Fruit fly (Drosophila melanogaster): ENCODE data around the gene CG13073.
A peak's percentile ranks its signal among the peaks of the same experiment; 100 is the strongest.

The CG13073 gene

DNA sequence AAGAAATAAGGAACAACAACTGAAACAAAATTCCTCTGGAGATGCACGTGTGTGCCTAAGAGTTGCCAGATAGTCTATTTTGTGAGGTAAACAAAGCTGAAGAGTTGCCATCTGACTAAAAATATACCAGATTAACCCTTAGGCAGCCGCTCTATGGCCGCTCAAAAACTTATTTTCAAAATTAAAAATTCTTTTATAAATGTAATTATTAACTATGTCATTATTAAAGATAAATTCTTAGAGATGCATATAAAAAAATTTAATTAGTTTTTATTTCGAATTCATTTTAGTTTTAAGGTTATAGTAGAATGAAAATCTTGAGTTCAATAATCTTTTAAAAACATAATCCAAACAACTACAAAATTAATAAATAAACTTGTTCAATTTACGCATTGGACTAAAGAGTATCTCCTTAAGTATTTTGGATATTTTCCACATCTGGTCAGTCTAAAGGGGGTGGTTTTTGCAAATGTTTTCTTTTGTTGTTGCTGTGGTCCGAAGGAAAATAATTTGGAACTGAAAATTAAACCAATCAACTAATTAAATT lies 11.6 kb upstream of the CG13073 start, which contains the start of gene Tmx3:
Tmx3 (plus strand) TSS at position 442 of the 547 bp plus-strand sequence.
- peak; percentile 85 for TF ChIP-seq Crg-1 (GFP tag; optimal IDR thresholded peaks at IDR 0.05)
- peak; percentile 52 for TF ChIP-seq ovo (GFP tag; optimal IDR thresholded peaks at IDR 0.05)
- peak; percentile 92 for TF ChIP-seq CG33017 (tag; optimal IDR thresholded peaks at IDR 0.05)
- peak; percentile 81 for TF ChIP-seq CG11617 (GFP tag; optimal IDR thresholded peaks at IDR 0.05)
- peak; percentile 93 for TF ChIP-seq CG7101 (tag; optimal IDR thresholded peaks at IDR 0.05)
- TF ChIP-seq Mnt (GFP tag; optimal IDR thresholded peaks at IDR 0.05) = peak; percentile 98
- TF ChIP-seq tj (GFP tag; optimal IDR thresholded peaks at IDR 0.05) = peak; percentile 54
- TF ChIP-seq bab1 (GFP tag; optimal IDR thresholded peaks at IDR 0.05) = peak; percentile 75
- peak; percentile 62 for TF ChIP-seq CG5204 (GFP tag; optimal IDR thresholded peaks at IDR 0.05)
- peak; percentile 89 for TF ChIP-seq CG14711 (tag; optimal IDR thresholded peaks at IDR 0.05)
- peak; percentile 86 for TF ChIP-seq CG7045 (GFP tag; optimal IDR thresholded peaks at IDR 0.05)
- peak; percentile 70 for TF ChIP-seq toe (GFP tag; optimal IDR thresholded peaks at IDR 0.05)
- TF ChIP-seq pad (GFP tag; optimal IDR thresholded peaks at IDR 0.05) = peak; percentile 58
- peak; percentile 69 for TF ChIP-seq CG1620 (GFP tag; optimal IDR thresholded peaks at IDR 0.05)
- peak; percentile 36 for TF ChIP-seq Clk (GFP tag; optimal IDR thresholded peaks at IDR 0.05)
- TF ChIP-seq Hr96 (GFP tag; optimal IDR thresholded peaks at IDR 0.05) = no peak
- TF ChIP-seq CG12768 (GFP tag; optimal IDR thresholded peaks at IDR 0.05) = peak; percentile 76
- TF ChIP-seq cnc (optimal IDR thresholded peaks at IDR 0.05) = no peak
- TF ChIP-seq kay (GFP tag; ENCODE audit: borderline replicate concordance) = peak; percentile 13
- peak; percentile 43 for TF ChIP-seq cic (GFP tag; optimal IDR thresholded peaks at IDR 0.05)

DNA sequence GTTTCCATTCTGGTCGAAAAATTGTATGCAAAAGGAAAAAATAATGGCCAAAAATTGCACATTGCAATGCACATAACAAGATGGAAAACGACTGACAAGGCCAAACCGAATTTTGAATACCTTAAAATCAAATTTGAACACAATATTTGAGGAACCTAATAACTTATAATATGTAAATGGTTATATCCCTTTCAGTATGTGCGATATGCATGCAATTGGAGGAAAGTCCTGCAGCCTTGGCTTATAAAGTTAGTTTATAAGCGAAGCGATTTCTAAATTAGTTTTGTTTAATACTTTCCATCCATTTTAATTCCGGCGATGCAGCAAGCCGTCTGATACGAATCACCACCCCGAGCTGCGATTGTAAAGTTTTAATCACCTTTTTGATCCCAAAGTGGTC lies 8.1 kb upstream of the CG13073 start:
- TF ChIP-seq CG1620 (GFP tag; optimal IDR thresholded peaks at IDR 0.05) (no peak), ovo (GFP tag; optimal IDR thresholded peaks at IDR 0.05) (no peak), CG33017 (tag; optimal IDR thresholded peaks at IDR 0.05) (no peak), Mnt (GFP tag; optimal IDR thresholded peaks at IDR 0.05) (no peak), Hr96 (GFP tag; optimal IDR thresholded peaks at IDR 0.05) (no peak), tj (GFP tag; optimal IDR thresholded peaks at IDR 0.05) (no peak), Crg-1 (GFP tag; optimal IDR thresholded peaks at IDR 0.05) (no peak), CG5204 (GFP tag; optimal IDR thresholded peaks at IDR 0.05) (no peak), bab1 (GFP tag; optimal IDR thresholded peaks at IDR 0.05) (no peak), CG11617 (GFP tag; optimal IDR thresholded peaks at IDR 0.05) (no peak), cnc (optimal IDR thresholded peaks at IDR 0.05) (no peak)

DNA sequence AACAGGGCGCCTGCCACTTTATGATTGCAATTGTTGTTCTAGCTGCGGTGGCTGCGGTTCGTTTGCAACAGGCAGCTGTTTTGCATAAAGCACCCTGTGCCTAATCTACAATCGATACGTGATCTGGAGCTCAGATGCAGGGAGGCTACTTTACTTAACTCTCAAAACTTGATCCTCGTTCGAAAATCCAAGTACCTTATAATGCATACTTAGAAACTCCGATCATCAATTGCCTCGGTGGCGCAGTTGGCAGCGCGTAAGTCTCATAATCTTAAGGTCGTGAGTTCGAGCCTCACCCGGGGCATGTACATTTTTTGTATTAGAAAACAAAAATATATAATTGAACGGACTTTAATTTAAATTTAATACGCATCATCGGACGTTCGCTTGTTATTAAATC lies 4.7 kb upstream of the CG13073 start:
- TF ChIP-seq Hr96 (GFP tag; optimal IDR thresholded peaks at IDR 0.05) = no peak
- no peak for TF ChIP-seq Crg-1 (GFP tag; optimal IDR thresholded peaks at IDR 0.05)
- TF ChIP-seq ovo (GFP tag; optimal IDR thresholded peaks at IDR 0.05) = no peak
- no peak for TF ChIP-seq CG12768 (GFP tag; optimal IDR thresholded peaks at IDR 0.05)
- TF ChIP-seq Clk (GFP tag; optimal IDR thresholded peaks at IDR 0.05) = no peak
- no peak for TF ChIP-seq kay (GFP tag; ENCODE audit: borderline replicate concordance)
- TF ChIP-seq CG7101 (tag; optimal IDR thresholded peaks at IDR 0.05) = no peak
- TF ChIP-seq CG5204 (GFP tag; optimal IDR thresholded peaks at IDR 0.05) = no peak
- TF ChIP-seq Mnt (GFP tag; optimal IDR thresholded peaks at IDR 0.05) = no peak
- TF ChIP-seq cnc (optimal IDR thresholded peaks at IDR 0.05) = no peak
- TF ChIP-seq CG14711 (tag; optimal IDR thresholded peaks at IDR 0.05) = no peak
- TF ChIP-seq CG1620 (GFP tag; optimal IDR thresholded peaks at IDR 0.05) = no peak
- no peak for TF ChIP-seq bab1 (GFP tag; optimal IDR thresholded peaks at IDR 0.05)
- TF ChIP-seq cic (GFP tag; optimal IDR thresholded peaks at IDR 0.05) = no peak

DNA sequence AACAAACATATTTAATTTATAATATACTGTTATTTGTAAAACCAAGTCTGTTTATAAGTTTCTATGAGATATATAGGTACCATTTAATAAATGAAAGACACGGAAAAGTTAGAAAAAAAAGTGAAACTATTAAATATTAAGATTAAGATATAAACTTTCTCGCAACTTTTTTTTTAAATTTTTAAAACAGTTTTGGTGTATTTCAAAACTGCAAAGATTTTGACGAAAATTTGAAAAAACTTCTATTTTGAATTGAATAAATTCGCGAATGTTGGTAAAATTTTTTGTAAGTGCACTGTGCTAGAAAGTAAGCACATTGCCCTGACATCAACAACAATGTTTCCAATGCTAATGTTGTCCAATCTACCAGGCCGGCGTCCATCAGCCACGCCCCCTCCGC lies 4.2 kb upstream of the CG13073 start:
- TF ChIP-seq cnc (optimal IDR thresholded peaks at IDR 0.05) (no peak), tj (GFP tag; optimal IDR thresholded peaks at IDR 0.05) (no peak), ovo (GFP tag; optimal IDR thresholded peaks at IDR 0.05) (no peak), CG11617 (GFP tag; optimal IDR thresholded peaks at IDR 0.05) (no peak)

DNA sequence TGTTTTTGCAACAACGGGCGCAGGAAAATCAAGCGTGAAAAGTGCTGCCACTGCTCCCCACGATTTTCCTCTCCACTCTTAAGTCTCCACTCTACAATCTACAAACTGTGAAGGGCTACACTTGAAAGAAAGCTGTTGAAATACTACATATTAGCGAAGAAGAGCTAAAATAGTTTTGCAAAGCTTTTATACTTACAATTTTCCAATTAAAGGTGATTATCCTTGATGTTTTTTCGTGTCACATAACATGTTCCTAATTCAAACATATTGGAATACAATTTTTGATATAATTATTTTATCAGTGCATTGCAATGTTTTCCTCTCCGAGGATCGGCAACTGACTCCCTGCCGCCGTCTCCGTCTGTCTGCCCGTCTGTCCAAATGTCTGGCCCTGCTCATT lies 832 bp upstream of the CG13073 start:
- TF ChIP-seq kay (GFP tag; ENCODE audit: borderline replicate concordance) = peak; percentile 39
- no peak for TF ChIP-seq CG12768 (GFP tag; optimal IDR thresholded peaks at IDR 0.05)
- no peak for TF ChIP-seq CG11617 (GFP tag; optimal IDR thresholded peaks at IDR 0.05)
- TF ChIP-seq Crg-1 (GFP tag; optimal IDR thresholded peaks at IDR 0.05) = no peak
- no peak for TF ChIP-seq bab1 (GFP tag; optimal IDR thresholded peaks at IDR 0.05)

DNA sequence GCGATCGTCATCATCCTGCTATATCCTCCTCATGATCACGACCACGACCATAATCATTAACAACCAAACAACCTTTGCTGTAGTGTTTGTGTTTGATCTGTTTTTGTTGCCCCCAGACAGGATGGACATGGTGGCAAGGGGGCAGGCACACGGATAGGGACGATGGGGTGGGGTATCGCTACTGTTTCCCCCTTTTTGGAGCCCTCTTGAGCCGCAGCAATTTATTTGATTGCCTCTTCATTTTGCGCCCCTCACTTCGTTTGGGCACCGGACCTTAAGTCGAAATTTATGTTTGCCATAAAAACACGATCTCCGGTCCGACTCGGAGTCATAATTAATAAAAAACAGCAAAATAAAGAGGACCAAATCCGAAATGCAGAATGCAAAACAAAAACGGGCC lies 1.3 kb downstream of the CG13073 start:
- TF ChIP-seq pad (GFP tag; optimal IDR thresholded peaks at IDR 0.05) = no peak
- TF ChIP-seq CG12768 (GFP tag; optimal IDR thresholded peaks at IDR 0.05) = no peak
- TF ChIP-seq Clk (GFP tag; optimal IDR thresholded peaks at IDR 0.05) = no peak
- no peak for TF ChIP-seq CG14711 (tag; optimal IDR thresholded peaks at IDR 0.05)
- TF ChIP-seq toe (GFP tag; optimal IDR thresholded peaks at IDR 0.05) = no peak
- no peak for TF ChIP-seq CG33017 (tag; optimal IDR thresholded peaks at IDR 0.05)
- no peak for TF ChIP-seq Mnt (GFP tag; optimal IDR thresholded peaks at IDR 0.05)
- no peak for TF ChIP-seq cnc (optimal IDR thresholded peaks at IDR 0.05)
- TF ChIP-seq bab1 (GFP tag; optimal IDR thresholded peaks at IDR 0.05) = no peak
- no peak for TF ChIP-seq kay (GFP tag; ENCODE audit: borderline replicate concordance)
- no peak for TF ChIP-seq tj (GFP tag; optimal IDR thresholded peaks at IDR 0.05)
- TF ChIP-seq ovo (GFP tag; optimal IDR thresholded peaks at IDR 0.05) = no peak
- TF ChIP-seq cic (GFP tag; optimal IDR thresholded peaks at IDR 0.05) = no peak
- TF ChIP-seq CG7045 (GFP tag; optimal IDR thresholded peaks at IDR 0.05) = no peak
- no peak for TF ChIP-seq CG5204 (GFP tag; optimal IDR thresholded peaks at IDR 0.05)
- TF ChIP-seq Crg-1 (GFP tag; optimal IDR thresholded peaks at IDR 0.05) = no peak
- no peak for TF ChIP-seq CG1620 (GFP tag; optimal IDR thresholded peaks at IDR 0.05)
- no peak for TF ChIP-seq CG7101 (tag; optimal IDR thresholded peaks at IDR 0.05)

Data from whole organism, adult.